Worm (Caenorhabditis elegans): ENCODE measurements around the gene sas-7.

Gene sas-7

DNA sequence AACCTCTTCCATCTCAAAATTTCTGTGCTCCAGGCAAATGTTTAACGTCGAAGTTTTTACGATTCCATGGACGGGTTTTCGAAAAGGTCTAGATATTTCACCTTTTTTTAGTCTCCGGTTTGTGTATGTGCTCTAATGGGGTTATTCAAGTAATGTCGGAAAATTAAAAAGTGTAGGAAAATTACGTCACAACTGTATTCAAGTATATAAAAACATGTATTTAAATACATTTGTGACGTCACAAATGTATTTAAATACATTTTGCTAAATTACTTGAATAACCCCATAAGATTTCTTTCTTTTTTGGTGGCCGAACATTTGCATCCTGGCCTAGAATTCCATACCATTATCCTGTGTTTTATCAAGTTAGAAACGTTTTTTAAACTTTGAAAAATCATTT is 40.6 kb downstream of the sas-7 start:
- no peak for TF ChIP-seq lir-3 (tag; optimal IDR thresholded peaks at IDR 0.05; ENCODE audit: poor library complexity)
- TF ChIP-seq xbp-1 (tag; optimal IDR thresholded peaks at IDR 0.05): no peak
- TF ChIP-seq egl-27 (tag; optimal IDR thresholded peaks at IDR 0.05): no peak
- no peak for TF ChIP-seq lin-13 (GFP tag; optimal IDR thresholded peaks at IDR 0.05)
- TF ChIP-seq nhr-12 (tag; optimal IDR thresholded peaks at IDR 0.05): no peak
- TF ChIP-seq nhr-77 (tag; optimal IDR thresholded peaks at IDR 0.05): no peak
- no peak for TF ChIP-seq blmp-1 (tag; optimal IDR thresholded peaks at IDR 0.05)
- TF ChIP-seq isw-1 (GFP tag; IDR thresholded peaks at IDR 0.05): no peak
- no peak for TF ChIP-seq ztf-11 (tag; optimal IDR thresholded peaks at IDR 0.05)
- no peak for TF ChIP-seq lin-15B (tag; optimal IDR thresholded peaks at IDR 0.05)
- no peak for TF ChIP-seq mdl-1 (tag; optimal IDR thresholded peaks at IDR 0.05)
- TF ChIP-seq skn-1 (tag; optimal IDR thresholded peaks at IDR 0.05): no peak

DNA sequence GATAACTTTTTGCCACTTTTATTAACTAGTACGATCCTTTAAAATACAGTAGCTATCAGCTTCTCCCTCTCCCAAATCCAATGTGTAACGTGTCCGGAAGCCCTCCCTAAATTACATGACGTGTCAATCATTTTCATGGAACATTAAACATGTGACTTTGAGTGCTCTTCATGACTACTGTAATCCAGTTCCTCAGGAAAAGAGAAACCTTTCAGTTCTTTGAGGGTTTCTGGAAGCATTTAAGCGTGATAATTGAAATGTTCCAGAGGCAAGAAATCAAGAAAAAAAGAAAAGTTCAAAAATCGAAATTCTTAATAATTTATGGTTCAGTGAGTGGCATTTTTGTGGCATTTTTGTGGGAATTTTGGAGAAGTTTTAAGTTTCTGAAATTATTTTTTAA is 42.1 kb downstream of the sas-7 start:
- TF ChIP-seq dsc-1 (tag; optimal IDR thresholded peaks at IDR 0.05) (peak; percentile 64), sup-37 (GFP tag; optimal IDR thresholded peaks at IDR 0.05) (no peak), fkh-8 (tag; optimal IDR thresholded peaks at IDR 0.05) (peak; percentile 60), pax-3 (tag; optimal IDR thresholded peaks at IDR 0.05) (peak; percentile 12), vab-15 (tag; optimal IDR thresholded peaks at IDR 0.05) (no peak), lsy-2 (tag; optimal IDR thresholded peaks at IDR 0.05) (peak in 1 of 2 experiments; percentile 29)

DNA sequence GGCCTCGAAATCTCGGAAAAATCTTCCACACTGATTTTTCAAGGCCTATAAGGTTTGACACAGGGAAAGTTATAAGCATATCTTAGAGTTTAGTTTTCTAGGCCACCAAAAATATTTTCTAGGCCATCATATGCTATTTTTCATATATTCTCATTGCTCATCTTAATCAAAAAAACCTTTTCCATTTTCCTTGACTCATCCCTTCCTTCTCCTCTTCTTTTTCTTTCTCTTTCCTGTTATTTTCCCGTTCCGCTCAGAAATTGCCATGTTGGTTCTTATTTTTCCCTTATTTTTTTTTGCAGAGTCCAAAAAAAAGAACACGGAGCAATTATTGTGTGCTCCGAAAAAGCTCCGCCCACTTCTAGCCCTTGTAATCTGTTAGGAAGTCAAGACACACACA is 43.8 kb downstream of the sas-7 start, which contains the start of gene tbc-8:
Gene tbc-8, plus strand, starts transcription at position 301 of the 400 bp plus-strand sequence.
- no peak for TF ChIP-seq nhr-85 (tag)

DNA sequence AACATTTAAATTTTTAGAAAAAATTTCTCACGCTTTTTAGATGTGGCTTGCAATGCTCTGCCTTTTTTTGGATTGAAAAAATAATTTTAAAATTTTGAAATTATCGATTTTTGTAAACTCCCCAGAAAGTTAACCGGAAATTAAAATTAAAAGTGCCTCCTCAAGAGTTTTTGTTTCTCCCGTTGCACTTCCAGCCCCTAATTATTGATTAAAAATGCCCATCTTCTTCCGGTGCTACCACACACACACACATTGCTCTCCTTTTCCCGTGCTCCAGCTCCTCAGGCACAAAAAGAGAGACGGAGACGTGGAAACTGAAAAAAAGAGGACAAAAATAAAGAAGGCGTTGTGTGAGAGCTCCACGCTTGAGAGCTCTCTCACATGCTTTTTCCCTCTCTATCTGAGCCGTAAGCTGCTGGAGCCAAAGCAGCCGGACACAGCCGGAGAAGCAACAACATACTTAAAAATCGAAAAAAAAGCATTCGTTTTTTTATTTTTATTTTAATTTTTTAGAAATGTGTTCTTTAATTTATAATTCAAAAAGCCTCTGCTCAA is 46.6 kb downstream of the sas-7 start:
- TF ChIP-seq lsy-2 (tag; optimal IDR thresholded peaks at IDR 0.05) (peak in 1 of 2 experiments; percentile 26), C16A3.4 (tag; optimal IDR thresholded peaks at IDR 0.05) (no peak), egl-13 (tag; optimal IDR thresholded peaks at IDR 0.05) (peak; percentile 27), efl-1 (optimal IDR thresholded peaks at IDR 0.05) (no peak), efl-1 (GFP tag; optimal IDR thresholded peaks at IDR 0.05 in 1 of 2) (peak in 1 of 2 experiments; percentile 85), mep-1 (tag; optimal IDR thresholded peaks at IDR 0.05) (peak; percentile 11), swsn-7 (tag; optimal IDR thresholded peaks at IDR 0.05) (peak; percentile 11), ets-5 (GFP tag; IDR thresholded peaks at IDR 0.05) (no peak), lin-14 (GFP tag; optimal IDR thresholded peaks at IDR 0.05) (peak; percentile 58), unc-86 (tag; optimal IDR thresholded peaks at IDR 0.05) (peak; percentile 6), elt-3 (tag; optimal IDR thresholded peaks at IDR 0.05) (no peak), fkh-8 (tag; optimal IDR thresholded peaks at IDR 0.05) (peak; percentile 69), ceh-82 (tag; optimal IDR thresholded peaks at IDR 0.05) (peak in 1 of 3 experiments; percentile 40), nhr-47 (tag; optimal IDR thresholded peaks at IDR 0.05) (peak; percentile 30), irx-1 (tag; optimal IDR thresholded peaks at IDR 0.05) (no peak)

DNA sequence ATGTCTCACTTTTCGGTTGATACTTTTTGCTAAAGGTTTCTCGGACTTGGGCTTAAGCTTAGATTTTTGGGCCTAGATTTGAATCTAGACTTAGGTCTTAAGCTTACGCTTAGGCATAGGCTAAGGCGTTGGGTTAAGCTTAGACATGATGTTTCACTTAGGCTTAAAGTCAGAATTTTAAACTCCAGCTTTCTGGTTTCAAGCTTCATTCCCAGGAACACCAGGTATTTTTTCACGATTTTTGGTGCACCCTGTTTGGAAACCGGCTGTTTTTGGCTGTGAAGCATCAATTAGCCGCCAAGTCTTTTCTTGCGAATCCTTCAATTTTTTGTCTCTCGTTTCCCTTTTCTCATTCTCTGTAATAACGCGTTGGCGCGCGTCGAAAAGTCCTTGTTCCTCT is 53.0 kb downstream of the sas-7 start:
- no peak for TF ChIP-seq mdl-1 (tag; optimal IDR thresholded peaks at IDR 0.05)
- TF ChIP-seq sox-4 (tag; optimal IDR thresholded peaks at IDR 0.05): no peak
- no peak for TF ChIP-seq skn-1 (tag; optimal IDR thresholded peaks at IDR 0.05)
- TF ChIP-seq vab-15 (tag; optimal IDR thresholded peaks at IDR 0.05): no peak
- TF ChIP-seq fkh-10 (GFP tag; optimal IDR thresholded peaks at IDR 0.05): no peak
- TF ChIP-seq jun-1 (tag; optimal IDR thresholded peaks at IDR 0.05): no peak
- TF ChIP-seq snpc-4 (tag; optimal IDR thresholded peaks at IDR 0.05): no peak
